Worm (Caenorhabditis elegans): Measurements from ENCODE around the gene nlp-46.

DNA sequence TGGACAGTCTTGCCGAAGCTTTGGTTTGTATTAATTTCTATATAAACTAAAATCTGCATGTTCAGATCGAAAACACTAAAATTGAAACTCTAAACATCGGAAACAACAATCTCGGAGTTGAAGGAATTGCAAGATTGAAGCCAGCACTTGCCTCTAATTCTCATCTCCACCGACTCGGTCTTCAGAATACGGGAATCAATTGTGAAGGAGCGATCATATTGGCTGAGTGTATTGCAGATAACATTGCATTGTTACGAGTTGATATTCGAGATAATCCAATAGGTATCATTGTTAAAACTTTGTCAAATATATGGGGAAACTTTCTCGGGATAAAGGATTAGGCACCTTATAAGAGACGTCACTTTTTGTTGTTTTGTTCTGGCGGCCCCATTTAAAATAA lies 35.8 kb downstream of the nlp-46 start:
- TF ChIP-seq ref-1 (GFP tag; conservative IDR thresholded peaks at IDR 0.05) (no peak), ztf-29 (GFP tag; IDR thresholded peaks at IDR 0.05) (no peak)
